Fruit fly (Drosophila melanogaster): Measurements from ENCODE around the gene CG33301.

The CG33301 gene

DNA sequence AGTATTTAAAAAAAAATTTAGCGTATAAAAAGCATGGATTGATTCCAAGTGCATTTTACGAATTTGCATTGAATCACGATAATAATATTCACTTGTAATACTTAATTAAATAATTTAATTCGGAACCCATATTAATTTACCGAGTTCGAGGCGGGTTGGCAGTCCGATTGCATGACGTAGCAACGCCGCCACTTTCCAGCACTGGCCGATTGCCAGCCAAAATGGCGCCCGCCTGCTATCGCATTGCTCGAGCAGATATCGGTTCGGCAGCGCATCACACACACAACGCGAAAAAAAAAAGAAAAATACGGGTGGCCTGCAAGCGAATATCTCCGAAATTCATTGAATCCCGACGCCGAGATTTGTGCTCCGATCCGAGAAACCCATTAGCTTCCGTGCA, 45.8 kb upstream of the CG33301 start, which contains the start of gene Ndf (continued):
- peak; percentile 70 for TF ChIP-seq CG9817 (tag; optimal IDR thresholded peaks at IDR 0.05)
- no peak for TF ChIP-seq grn (GFP tag; optimal IDR thresholded peaks at IDR 0.05)
- TF ChIP-seq ems (GFP tag; optimal IDR thresholded peaks at IDR 0.05), result peak; percentile 31
- TF ChIP-seq CG17385 (GFP tag; optimal IDR thresholded peaks at IDR 0.05), result peak; percentile 60
- 0 out of 2 replicates have a peak, but pooled peaks have one; percentile 30 for TF ChIP-seq CG11696 (GFP tag; IDR thresholded peaks at IDR 0.05)
- peak; percentile 79; the same call in 1 of the 2 replicates for TF ChIP-seq NFAT (GFP tag; IDR thresholded peaks at IDR 0.05)
- TF ChIP-seq CG1792 (GFP tag; optimal IDR thresholded peaks at IDR 0.05), result peak; percentile 44
- peak; percentile 85 for TF ChIP-seq CG12659 (GFP tag; optimal IDR thresholded peaks at IDR 0.05)
- peak; percentile 70 for TF ChIP-seq vfl (GFP tag; optimal IDR thresholded peaks at IDR 0.05)
- TF ChIP-seq tup (GFP tag; optimal IDR thresholded peaks at IDR 0.05), result peak; percentile 62
- TF ChIP-seq fd64A (GFP tag; optimal IDR thresholded peaks at IDR 0.05), result no peak
- TF ChIP-seq ttk (GFP tag; IDR thresholded peaks at IDR 0.05), result peak; percentile 39; the same call in 1 of the 2 replicates
- TF ChIP-seq CG10462 (GFP tag; optimal IDR thresholded peaks at IDR 0.05), result no peak
- no peak for TF ChIP-seq Hr78 (GFP tag; optimal IDR thresholded peaks at IDR 0.05)
- TF ChIP-seq CG14965 (GFP tag; optimal IDR thresholded peaks at IDR 0.05; ENCODE audit: borderline replicate concordance), result no peak
- peak; percentile 62 for TF ChIP-seq grau (tag; optimal IDR thresholded peaks at IDR 0.05)
- peak; percentile 76 for TF ChIP-seq Dad (GFP tag; optimal IDR thresholded peaks at IDR 0.05)
- TF ChIP-seq Scr (GFP tag; IDR thresholded peaks at IDR 0.05; ENCODE audit: partially characterized antibody), result peak; percentile 71
- TF ChIP-seq fu2 (GFP tag; optimal IDR thresholded peaks at IDR 0.05), result no peak
- no peak for TF ChIP-seq eve (GFP tag; optimal IDR thresholded peaks at IDR 0.05)
- TF ChIP-seq jumu (GFP tag; optimal IDR thresholded peaks at IDR 0.05), result peak; percentile 33
- TF ChIP-seq CG12071 (GFP tag; optimal IDR thresholded peaks at IDR 0.05), result no peak
- TF ChIP-seq fd96Cb (tag; optimal IDR thresholded peaks at IDR 0.05), result peak; percentile 21
- no peak for TF ChIP-seq gt (GFP tag; IDR thresholded peaks at IDR 0.05)
- TF ChIP-seq ase (GFP tag; IDR thresholded peaks at IDR 0.05), result 0 out of 3 replicates have a peak, but pooled peaks have one; percentile 40
- peak; percentile 67 to 72 for TF ChIP-seq Pdp1 (GFP tag; optimal IDR thresholded peaks at IDR 0.05)
- TF ChIP-seq Dbx (GFP tag; IDR thresholded peaks at IDR 0.05), result peak; percentile 80
- TF ChIP-seq CG13123 (GFP tag; optimal IDR thresholded peaks at IDR 0.05), result peak; percentile 3
- TF ChIP-seq HLH4C (GFP tag; IDR thresholded peaks at IDR 0.05; ENCODE audit: partially characterized antibody), result peak; percentile 67
- peak; percentile 46 for TF ChIP-seq Sox100B (GFP tag; optimal IDR thresholded peaks at IDR 0.05)
- TF ChIP-seq CG9437 (GFP tag; optimal IDR thresholded peaks at IDR 0.05), result peak; percentile 92
- TF ChIP-seq lola (GFP tag; optimal IDR thresholded peaks at IDR 0.05), result peak in 1 of 3 experiments; percentile 46
- peak; percentile 13 for TF ChIP-seq pb (GFP tag; optimal IDR thresholded peaks at IDR 0.05)
- 0 out of 2 replicates have a peak, but pooled peaks have one; percentile 15 for TF ChIP-seq CG7372 (GFP tag; IDR thresholded peaks at IDR 0.05)
- TF ChIP-seq pan (optimal IDR thresholded peaks at IDR 0.05), result no peak
- TF ChIP-seq pan (GFP tag; optimal IDR thresholded peaks at IDR 0.05 in 1 of 2, IDR thresholded peaks at IDR 0.05 in 1 of 2), result peak in 1 of 2 experiments; percentile 68
- TF ChIP-seq nerfin-2 (GFP tag; IDR thresholded peaks at IDR 0.05; ENCODE audit: partially characterized antibody), result peak; percentile 30; the same call in 1 of the 2 replicates
- peak; percentile 8 for TF ChIP-seq CG7271 (tag; optimal IDR thresholded peaks at IDR 0.05)
- peak; percentile 31 for TF ChIP-seq cwo (GFP tag; optimal IDR thresholded peaks at IDR 0.05)
- peak; percentile 35 for TF ChIP-seq CG33557 (GFP tag; optimal IDR thresholded peaks at IDR 0.05)
- TF ChIP-seq gce (GFP tag; IDR thresholded peaks at IDR 0.05), result no peak
- TF ChIP-seq CG14710 (tag; optimal IDR thresholded peaks at IDR 0.05), result peak; percentile 76
- no peak for TF ChIP-seq Oli (tag; optimal IDR thresholded peaks at IDR 0.05)
- TF ChIP-seq D19B (GFP tag; optimal IDR thresholded peaks at IDR 0.05), result peak; percentile 18
- peak; percentile 85 for TF ChIP-seq row (GFP tag; IDR thresholded peaks at IDR 0.05)
- peak; percentile 64 for TF ChIP-seq CG8924 (tag; optimal IDR thresholded peaks at IDR 0.05)
- no peak for TF ChIP-seq sim (GFP tag; IDR thresholded peaks at IDR 0.05)
- no peak for TF ChIP-seq CG11560 (tag; IDR thresholded peaks at IDR 0.05)
- peak; percentile 91 for TF ChIP-seq CG15514 (GFP tag; optimal IDR thresholded peaks at IDR 0.05)
- peak; percentile 41 for TF ChIP-seq ERR (GFP tag; optimal IDR thresholded peaks at IDR 0.05)

Measured in whole organism, embryonic.